Worm (Caenorhabditis elegans) whole organism, L2 larva: Measurements from ENCODE around the gene clec-148.

Experiments
- C34F6.9 ChIP-seq: fragments of 150-350 bp; optimal IDR thresholded peaks from 2 replicates; lab custom pipeline; 2014; ENCODE audit warnings: missing biosample characterization, missing genetic modification characterization
- R02D3.7 ChIP-seq: fragments of 150-350 bp; optimal IDR thresholded peaks from 2 replicates; lab custom pipeline; 2014; ENCODE audit warnings: missing biosample characterization, missing genetic modification characterization
- Y55F3AM.14 ChIP-seq: fragments of 200-800 bp; sonication (Bioruptor generic); optimal IDR thresholded peaks from 2 replicates; lab custom pipeline; 2018; ENCODE audit warnings: mild to moderate bottlenecking, missing genetic modification characterization, missing compliant biosample characterization
- ZK546.5 ChIP-seq: sonication (generic microtip); optimal IDR thresholded peaks from 2 replicates; lab custom pipeline; 2017; ENCODE audit warnings: missing biosample characterization, missing genetic modification characterization
- aly-2 ChIP-seq: fragments of 150-350 bp; optimal IDR thresholded peaks from 2 replicates; lab custom pipeline; 2014; ENCODE audit warnings: missing biosample characterization, missing genetic modification characterization
- ama-1 ChIP-seq: fragments of 150-350 bp; optimal IDR thresholded peaks from 2 replicates; lab custom pipeline; 2018; ENCODE audit warnings: inconsistent platforms
- blmp-1 ChIP-seq: sonication (generic microtip); optimal IDR thresholded peaks from 2 replicates; lab custom pipeline; 2017; ENCODE audit warnings: missing genetic modification characterization, mild to moderate bottlenecking, missing compliant biosample characterization, antibody characterized with exemption, moderate library complexity; ENCODE audit not compliant: insufficient read depth
- crh-2 ChIP-seq: sonication (generic microtip); optimal IDR thresholded peaks from 2 replicates; lab custom pipeline; 2017; ENCODE audit warnings: missing biosample characterization, missing genetic modification characterization
- dmd-4 ChIP-seq: sonication (generic microtip); optimal IDR thresholded peaks from 2 replicates; lab custom pipeline; 2017; ENCODE audit warnings: missing biosample characterization, missing genetic modification characterization
- egl-27 ChIP-seq: sonication (generic microtip); optimal IDR thresholded peaks from 3 replicates; lab custom pipeline; 2017; ENCODE audit warnings: missing biosample characterization, missing genetic modification reagents, missing genetic modification characterization
- elt-1 ChIP-seq: fragments of 150-350 bp; optimal IDR thresholded peaks from 2 replicates; lab custom pipeline; 2014; ENCODE audit warnings: missing biosample characterization, missing genetic modification characterization
- elt-3 ChIP-seq: sonication (generic microtip); optimal IDR thresholded peaks from 2 replicates; lab custom pipeline; 2017; ENCODE audit warnings: missing biosample characterization, missing genetic modification characterization
- fos-1 ChIP-seq: fragments of 150-350 bp; optimal IDR thresholded peaks from 2 replicates; lab custom pipeline; 2014; ENCODE audit warnings: missing biosample characterization, missing genetic modification characterization
- gmeb-1 ChIP-seq: fragments of 150-350 bp; optimal IDR thresholded peaks from 2 replicates; lab custom pipeline; 2014; ENCODE audit warnings: missing biosample characterization, missing genetic modification characterization
- lin-11 ChIP-seq: fragments of 150-350 bp; sonication (generic microtip); optimal IDR thresholded peaks from 2 replicates; lab custom pipeline; 2014; ENCODE audit warnings: missing biosample characterization, missing genetic modification characterization, inconsistent platforms, mixed read lengths
- lin-13 ChIP-seq: fragments of 150-350 bp; optimal IDR thresholded peaks from 2 replicates; lab custom pipeline; 2014; ENCODE audit warnings: missing biosample characterization, missing genetic modification reagents, missing genetic modification characterization
- lin-39 ChIP-seq: fragments of 150-350 bp; optimal IDR thresholded peaks from 2 replicates; lab custom pipeline; 2014; ENCODE audit warnings: missing biosample characterization, missing genetic modification reagents, missing genetic modification characterization
- mab-5 ChIP-seq: fragments of 150-350 bp; optimal IDR thresholded peaks from 2 replicates; lab custom pipeline; 2014; ENCODE audit warnings: missing biosample characterization, missing genetic modification characterization
- mbf-1 ChIP-seq: sonication (generic microtip); optimal IDR thresholded peaks from 2 replicates; lab custom pipeline; 2017; ENCODE audit warnings: missing biosample characterization, missing genetic modification characterization
- mdl-1 ChIP-seq, 2 experiments: fragments of 150-350 bp in 1 of 2; sonication (generic microtip) in 1 of 2; optimal IDR thresholded peaks; 2 replicates each; lab custom pipeline; 2017; ENCODE audit warnings: missing biosample characterization in 2 of 2, missing genetic modification characterization in 2 of 2
- nhr-10 ChIP-seq: sonication (generic microtip); optimal IDR thresholded peaks from 2 replicates; lab custom pipeline; 2017; ENCODE audit warnings: missing biosample characterization, missing genetic modification characterization
- nhr-11 ChIP-seq: fragments of 150-350 bp; optimal IDR thresholded peaks from 2 replicates; lab custom pipeline; 2014; ENCODE audit warnings: missing biosample characterization, missing genetic modification characterization
- nhr-12 ChIP-seq: fragments of 150-350 bp; optimal IDR thresholded peaks from 2 replicates; lab custom pipeline; 2014; ENCODE audit warnings: missing biosample characterization, missing genetic modification characterization
- nhr-129 ChIP-seq: fragments of 150-350 bp; optimal IDR thresholded peaks from 2 replicates; lab custom pipeline; 2014; ENCODE audit warnings: missing biosample characterization, missing genetic modification characterization
- nhr-21 ChIP-seq: fragments of 150-350 bp; optimal IDR thresholded peaks from 2 replicates; lab custom pipeline; 2014; ENCODE audit warnings: missing biosample characterization, missing genetic modification characterization
- nhr-23 ChIP-seq: fragments of 150-350 bp; optimal IDR thresholded peaks from 2 replicates; lab custom pipeline; 2014; ENCODE audit warnings: missing biosample characterization, missing genetic modification reagents, missing genetic modification characterization
- nhr-25 ChIP-seq: fragments of 150-350 bp; sonication (generic microtip); optimal IDR thresholded peaks from 3 replicates; lab custom pipeline; 2014; ENCODE audit warnings: missing biosample characterization, missing genetic modification characterization
- nhr-6 ChIP-seq: fragments of 150-350 bp; optimal IDR thresholded peaks from 2 replicates; lab custom pipeline; 2014; ENCODE audit warnings: missing biosample characterization, missing genetic modification characterization
- nhr-77 ChIP-seq: fragments of 150-350 bp; optimal IDR thresholded peaks from 2 replicates; lab custom pipeline; 2014; ENCODE audit warnings: missing biosample characterization, missing genetic modification characterization
- peb-1 ChIP-seq: fragments of 150-350 bp; optimal IDR thresholded peaks from 2 replicates; lab custom pipeline; 2014; ENCODE audit warnings: missing biosample characterization, missing genetic modification characterization
- sma-9 ChIP-seq, 2 experiments: fragments of 150-350 bp in 1 of 2; sonication (generic microtip) in 1 of 2; optimal IDR thresholded peaks; 2 replicates each; lab custom pipeline; 2014 to 2016; ENCODE audit warnings: missing genetic modification characterization in 2 of 2, mild to moderate bottlenecking in 1 of 2, missing biosample characterization in 1 of 2, missing compliant biosample characterization in 1 of 2, missing genetic modification reagents in 1 of 2, moderate library complexity in 1 of 2
- snpc-4 ChIP-seq: fragments of 150-350 bp; optimal IDR thresholded peaks from 2 replicates; lab custom pipeline; 2014; ENCODE audit warnings: missing biosample characterization, missing genetic modification characterization
- unc-39 ChIP-seq: fragments of 150-350 bp; optimal IDR thresholded peaks from 2 replicates; lab custom pipeline; 2014; ENCODE audit warnings: missing biosample characterization, missing genetic modification characterization
- unc-55 ChIP-seq: fragments of 150-350 bp; sonication (generic microtip); optimal IDR thresholded peaks from 3 replicates; lab custom pipeline; 2014; ENCODE audit warnings: missing biosample characterization, missing genetic modification reagents, missing genetic modification characterization
- ztf-1 ChIP-seq: fragments of 200-800 bp; sonication (Bioruptor generic); conservative IDR thresholded peaks from 2 replicates; pipeline ENCODE4 v1.3.6; 2022; ENCODE audit warnings: missing genetic modification characterization, missing compliant biosample characterization
- ztf-11 ChIP-seq: sonication (generic microtip); optimal IDR thresholded peaks from 2 replicates; lab custom pipeline; 2017; ENCODE audit warnings: missing biosample characterization, missing genetic modification characterization

The clec-148 gene

DNA sequence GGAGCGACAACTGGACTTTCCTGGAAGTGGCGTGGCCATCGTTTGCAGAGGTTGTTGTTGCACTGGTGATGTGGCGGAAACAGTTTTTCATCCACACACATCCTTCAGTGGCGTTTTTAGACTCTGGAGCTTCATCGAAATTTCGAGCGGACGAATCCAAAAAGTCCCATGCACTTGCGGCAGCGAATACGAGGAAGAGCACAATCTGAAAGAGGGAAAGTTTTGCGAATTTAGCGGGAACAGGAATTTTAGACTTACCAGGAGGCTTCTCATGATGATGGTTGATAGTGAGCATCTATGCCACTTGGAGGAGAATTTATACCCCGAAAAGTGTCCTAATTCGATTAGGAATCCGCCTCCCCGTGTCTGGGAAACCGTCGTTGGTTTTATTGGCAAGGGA, 2.1 kb upstream of the clec-148 start, which contains the start of gene F40G9.14:
Gene F40G9.14 (minus strand): TSS at position 101 of the 400 bp plus-strand sequence.
- TF ChIP-seq ama-1 (no peak), snpc-4 (tag; lab: Kevin White, UChicago) (no peak), lin-39 (no peak), mbf-1 (tag; lab: Kevin White, UChicago) (no peak), ztf-1 (GFP tag; lab: Robert Waterston, UW) (no peak), peb-1 (tag; lab: Kevin White, UChicago) (no peak), ztf-11 (tag; lab: Kevin White, UChicago) (no peak), lin-11 (tag; lab: Kevin White, UChicago) (no peak), aly-2 (no peak), nhr-25 (tag; lab: Kevin White, UChicago) (no peak)

DNA sequence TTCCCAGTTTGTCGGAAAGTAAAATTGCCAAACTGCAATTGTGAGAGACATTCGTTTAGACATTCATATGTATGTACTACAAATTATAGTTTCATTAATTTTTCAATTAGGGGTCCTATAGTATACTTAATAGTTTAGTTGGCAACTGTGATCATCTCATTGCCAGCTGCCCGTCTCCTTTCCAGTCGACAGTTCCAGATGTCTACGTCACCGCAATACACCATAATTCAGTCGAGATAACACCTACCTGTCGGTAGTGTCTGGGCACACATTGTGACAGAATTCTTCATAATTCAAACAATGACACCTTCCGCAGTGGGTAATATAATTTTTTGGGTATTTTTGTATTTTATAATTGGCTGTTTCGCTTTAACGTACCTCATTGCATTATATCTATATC, 2.1 kb downstream of the clec-148 start, which contains the start of gene F40G9.19:
Gene F40G9.19 (plus strand): TSS at position 301 of the 400 bp plus-strand sequence.
- no peak for TF ChIP-seq peb-1 (tag; lab: Kevin White, UChicago)
- TF ChIP-seq snpc-4 (tag; lab: Kevin White, UChicago): no peak
- TF ChIP-seq elt-3 (tag; lab: Kevin White, UChicago): no peak
- TF ChIP-seq nhr-129 (tag; lab: Kevin White, UChicago): no peak
- no peak for TF ChIP-seq nhr-77 (tag; lab: Kevin White, UChicago)
- TF ChIP-seq nhr-21 (tag; lab: Kevin White, UChicago): no peak
- TF ChIP-seq elt-1 (tag; lab: Kevin White, UChicago): no peak
- TF ChIP-seq nhr-25 (tag; lab: Kevin White, UChicago): no peak
- TF ChIP-seq ama-1: no peak

DNA sequence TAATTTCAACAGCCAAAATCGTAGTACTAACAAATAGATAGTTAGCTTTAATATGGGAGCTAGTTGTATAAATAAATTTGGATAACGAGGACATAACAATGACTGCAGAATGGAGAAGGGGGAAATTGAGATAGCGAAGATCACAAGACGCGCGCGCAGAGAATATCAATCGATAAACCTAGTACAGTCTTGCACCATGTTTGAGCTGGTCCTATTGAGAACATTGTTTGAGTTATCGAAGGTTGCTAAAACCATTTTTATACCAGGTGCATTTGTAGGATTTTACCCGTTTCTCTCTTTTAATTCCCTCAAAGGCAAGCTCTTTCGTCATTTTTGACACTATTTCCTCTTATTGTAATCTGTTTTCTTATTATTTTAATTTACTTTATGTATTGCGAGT, 4.0 kb downstream of the clec-148 start, which contains the start of the genes F40G9.9 and F40G9.12:
Gene F40G9.9 (minus strand): TSS at position 101 of the 400 bp plus-strand sequence.
Gene F40G9.12 (plus strand): TSS at position 231 of the 400 bp plus-strand sequence.
- no peak for TF ChIP-seq nhr-129 (tag; lab: Kevin White, UChicago)
- TF ChIP-seq crh-2 (tag; lab: Kevin White, UChicago): no peak
- no peak for TF ChIP-seq gmeb-1 (tag; lab: Kevin White, UChicago)
- TF ChIP-seq ZK546.5 (tag; lab: Kevin White, UChicago): no peak
- no peak for TF ChIP-seq nhr-10 (tag; lab: Kevin White, UChicago)
- no peak for TF ChIP-seq mab-5 (tag; lab: Kevin White, UChicago)
- TF ChIP-seq R02D3.7: no peak
- no peak for TF ChIP-seq unc-55 (GFP tag; lab: Kevin White, UChicago)
- no peak for TF ChIP-seq nhr-25 (tag; lab: Kevin White, UChicago)
- TF ChIP-seq snpc-4 (tag; lab: Kevin White, UChicago): no peak
- no peak for TF ChIP-seq elt-1 (tag; lab: Kevin White, UChicago)
- no peak for TF ChIP-seq dmd-4 (tag; lab: Kevin White, UChicago)
- no peak for TF ChIP-seq nhr-12 (tag; lab: Kevin White, UChicago)
- TF ChIP-seq unc-39 (tag; lab: Kevin White, UChicago): no peak
- no peak for TF ChIP-seq peb-1 (tag; lab: Kevin White, UChicago)
- no peak for TF ChIP-seq elt-3 (tag; lab: Kevin White, UChicago)
- no peak for TF ChIP-seq sma-9 (GFP tag; optimal IDR thresholded peaks at IDR 0.05; lab: Kevin White, UChicago)
- no peak for TF ChIP-seq sma-9 (tag; optimal IDR thresholded peaks at IDR 0.05; lab: Kevin White, UChicago)
- TF ChIP-seq mdl-1 (tag; optimal IDR thresholded peaks at IDR 0.05; lab: Kevin White, UChicago): no peak

DNA sequence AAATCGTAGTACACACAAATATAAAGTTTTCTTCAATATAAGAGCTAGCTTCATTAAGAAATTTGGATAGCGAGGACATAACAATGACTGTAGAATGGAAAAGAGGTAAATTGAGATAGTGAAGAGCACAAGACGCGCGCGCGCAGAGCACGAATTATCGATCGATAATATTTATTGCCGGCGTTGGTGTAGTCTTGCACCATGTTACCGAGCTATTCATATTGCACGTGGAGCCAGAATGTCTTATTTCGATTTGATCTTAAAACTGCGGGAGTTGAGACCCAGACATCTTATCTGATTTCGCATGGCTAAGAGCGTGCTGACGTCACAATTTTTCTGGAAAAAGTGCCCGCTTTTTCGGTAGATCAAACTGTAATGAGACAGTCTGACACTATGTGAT, 6.2 kb downstream of the clec-148 start, which contains the start of gene F40G9.18:
Gene F40G9.18 (minus strand): TSS at position 101 of the 400 bp plus-strand sequence.
- no peak for TF ChIP-seq ztf-11 (tag; lab: Kevin White, UChicago)
- TF ChIP-seq egl-27 (tag; lab: Kevin White, UChicago): no peak
- no peak for TF ChIP-seq lin-13 (GFP tag; lab: Kevin White, UChicago)
- no peak for TF ChIP-seq blmp-1
- no peak for TF ChIP-seq nhr-77 (tag; lab: Kevin White, UChicago)
- no peak for TF ChIP-seq unc-55 (GFP tag; lab: Kevin White, UChicago)

DNA sequence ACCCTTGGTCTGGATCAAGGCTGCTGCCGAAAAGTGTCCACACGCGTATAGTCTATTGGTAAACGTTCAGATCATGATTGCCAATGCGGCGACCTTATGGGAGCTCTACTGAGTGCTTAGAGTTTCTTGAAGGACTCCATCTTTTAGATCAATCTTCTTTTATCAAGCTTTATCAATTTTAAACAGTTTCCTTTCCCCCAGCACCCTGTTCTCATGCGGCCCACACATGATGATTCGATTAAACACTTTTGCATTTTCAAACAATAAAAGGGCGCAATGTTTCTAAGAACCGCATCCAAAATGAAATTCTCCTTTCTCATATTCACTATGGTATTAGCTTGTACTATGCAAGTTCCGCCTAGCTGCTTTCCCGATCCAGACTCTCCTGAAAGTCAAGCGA, 10.2 kb downstream of the clec-148 start, which contains the start of gene F40G9.7:
Gene F40G9.7 (plus strand): TSS at position 301 of the 400 bp plus-strand sequence.
- TF ChIP-seq gmeb-1 (tag; lab: Kevin White, UChicago) (no peak), ama-1 (no peak), fos-1 (tag; lab: Kevin White, UChicago) (no peak), snpc-4 (tag; lab: Kevin White, UChicago) (no peak), nhr-6 (no peak), nhr-23 (tag; lab: Kevin White, UChicago) (no peak), Y55F3AM.14 (GFP tag; lab: Kevin White, UChicago) (no peak), elt-1 (tag; lab: Kevin White, UChicago) (no peak), C34F6.9 (no peak), nhr-10 (tag; lab: Kevin White, UChicago) (no peak), unc-39 (tag; lab: Kevin White, UChicago) (no peak), nhr-11 (no peak), lin-39 (no peak)
- TF ChIP-seq, all 48 proteins: peak for 0
